Fruit fly (Drosophila melanogaster): ENCODE results near the gene qin.

qin gene

DNA sequence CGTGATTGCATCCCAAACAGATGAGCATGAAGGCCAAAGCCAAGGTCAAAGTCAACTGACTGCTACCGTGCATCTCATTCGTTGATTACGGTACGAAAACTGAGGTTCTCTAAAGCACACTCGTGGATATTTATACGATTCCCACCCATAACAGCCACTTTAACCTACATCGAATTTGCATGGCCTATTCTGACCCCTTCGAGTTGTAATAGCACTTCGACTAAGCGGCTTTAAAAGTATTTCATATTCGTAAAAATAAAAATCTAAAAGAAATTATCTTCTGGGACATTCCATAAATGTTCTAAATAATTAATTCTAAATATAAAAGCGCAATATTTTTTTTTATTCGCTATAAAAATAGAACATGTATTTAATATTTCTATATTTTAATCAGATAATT is 26.6 kb downstream of the qin start, which contains the start of gene CG7695:
Gene CG7695, minus strand, starts transcription at position 101 of the 400 bp plus-strand sequence.
- TF ChIP-seq pad (GFP tag; optimal IDR thresholded peaks at IDR 0.05) (no peak), kay (GFP tag; ENCODE audit: borderline replicate concordance) (no peak), CG33017 (tag; optimal IDR thresholded peaks at IDR 0.05) (no peak), Hr96 (GFP tag; optimal IDR thresholded peaks at IDR 0.05) (no peak), Mnt (GFP tag; optimal IDR thresholded peaks at IDR 0.05) (no peak), Crg-1 (GFP tag; optimal IDR thresholded peaks at IDR 0.05) (no peak), CG5204 (GFP tag; optimal IDR thresholded peaks at IDR 0.05) (no peak), cnc (optimal IDR thresholded peaks at IDR 0.05) (no peak), tj (GFP tag; optimal IDR thresholded peaks at IDR 0.05) (no peak), ovo (GFP tag; optimal IDR thresholded peaks at IDR 0.05) (no peak), Clk (GFP tag; optimal IDR thresholded peaks at IDR 0.05) (no peak), CG7101 (tag; optimal IDR thresholded peaks at IDR 0.05) (no peak), CG7045 (GFP tag; optimal IDR thresholded peaks at IDR 0.05) (no peak), bab1 (GFP tag; optimal IDR thresholded peaks at IDR 0.05) (no peak), CG14711 (tag; optimal IDR thresholded peaks at IDR 0.05) (no peak), CG12768 (GFP tag; optimal IDR thresholded peaks at IDR 0.05) (no peak), CG1620 (GFP tag; optimal IDR thresholded peaks at IDR 0.05) (no peak)

dm6 chr3R:18619451-18619942 is 28.7 kb downstream of the qin start:
- TF ChIP-seq CG14711 (tag; optimal IDR thresholded peaks at IDR 0.05): no peak
- TF ChIP-seq CG1620 (GFP tag; optimal IDR thresholded peaks at IDR 0.05): no peak
- TF ChIP-seq CG7101 (tag; optimal IDR thresholded peaks at IDR 0.05): no peak
- TF ChIP-seq CG7045 (GFP tag; optimal IDR thresholded peaks at IDR 0.05): no peak
- TF ChIP-seq Hr96 (GFP tag; optimal IDR thresholded peaks at IDR 0.05): no peak
- no peak for TF ChIP-seq bab1 (GFP tag; optimal IDR thresholded peaks at IDR 0.05)
- no peak for TF ChIP-seq pad (GFP tag; optimal IDR thresholded peaks at IDR 0.05)
- no peak for TF ChIP-seq CG11617 (GFP tag; optimal IDR thresholded peaks at IDR 0.05)
- TF ChIP-seq Mnt (GFP tag; optimal IDR thresholded peaks at IDR 0.05): no peak
- TF ChIP-seq CG5204 (GFP tag; optimal IDR thresholded peaks at IDR 0.05): no peak
- no peak for TF ChIP-seq cnc (optimal IDR thresholded peaks at IDR 0.05)

DNA sequence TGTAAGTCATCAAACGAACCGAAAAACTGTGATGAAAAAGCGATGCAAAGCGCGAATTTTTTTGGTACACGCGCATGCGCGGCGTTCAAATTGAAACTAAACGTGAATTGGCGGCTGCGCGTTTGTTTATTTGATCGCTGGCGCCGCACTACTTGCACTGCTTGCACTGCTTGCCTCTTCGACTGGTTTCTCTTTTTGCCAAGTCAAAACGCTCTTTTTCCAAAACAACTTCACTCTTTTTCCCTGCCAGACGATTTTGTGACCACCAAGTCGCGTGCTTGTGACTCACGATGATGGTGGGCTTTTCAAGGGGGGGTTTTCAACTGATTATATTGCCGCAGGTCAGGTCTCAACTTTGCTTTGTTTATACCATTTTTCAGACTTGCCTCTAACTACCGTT is 30.4 kb downstream of the qin start, which contains the start of gene CG14304:
Gene CG14304, minus strand, starts transcription at position 98 of the 400 bp plus-strand sequence.
- TF ChIP-seq pad (GFP tag; optimal IDR thresholded peaks at IDR 0.05) (no peak), CG11617 (GFP tag; optimal IDR thresholded peaks at IDR 0.05) (no peak), CG7045 (GFP tag; optimal IDR thresholded peaks at IDR 0.05) (no peak), CG14711 (tag; optimal IDR thresholded peaks at IDR 0.05) (no peak), CG12768 (GFP tag; optimal IDR thresholded peaks at IDR 0.05) (no peak), cic (GFP tag; optimal IDR thresholded peaks at IDR 0.05) (no peak), CG5204 (GFP tag; optimal IDR thresholded peaks at IDR 0.05) (no peak), CG7101 (tag; optimal IDR thresholded peaks at IDR 0.05) (no peak), Hr96 (GFP tag; optimal IDR thresholded peaks at IDR 0.05) (no peak), cnc (optimal IDR thresholded peaks at IDR 0.05) (no peak), Clk (GFP tag; optimal IDR thresholded peaks at IDR 0.05) (no peak), ovo (GFP tag; optimal IDR thresholded peaks at IDR 0.05) (no peak), bab1 (GFP tag; optimal IDR thresholded peaks at IDR 0.05) (no peak)

dm6 chr3R:18624541-18624940 is 33.7 kb downstream of the qin start:
- TF ChIP-seq CG7101 (tag; optimal IDR thresholded peaks at IDR 0.05) (no peak), kay (GFP tag; ENCODE audit: borderline replicate concordance) (no peak), cic (GFP tag; optimal IDR thresholded peaks at IDR 0.05) (no peak), toe (GFP tag; optimal IDR thresholded peaks at IDR 0.05) (no peak), bab1 (GFP tag; optimal IDR thresholded peaks at IDR 0.05) (no peak), CG33017 (tag; optimal IDR thresholded peaks at IDR 0.05) (no peak), Mnt (GFP tag; optimal IDR thresholded peaks at IDR 0.05) (no peak), Clk (GFP tag; optimal IDR thresholded peaks at IDR 0.05) (no peak), CG1620 (GFP tag; optimal IDR thresholded peaks at IDR 0.05) (no peak), Hr96 (GFP tag; optimal IDR thresholded peaks at IDR 0.05) (no peak), CG11617 (GFP tag; optimal IDR thresholded peaks at IDR 0.05) (no peak), ovo (GFP tag; optimal IDR thresholded peaks at IDR 0.05) (no peak)

- TF ChIP-seq toe (GFP tag; optimal IDR thresholded peaks at IDR 0.05) (no peak), tj (GFP tag; optimal IDR thresholded peaks at IDR 0.05) (peak; percentile 71), CG1620 (GFP tag; optimal IDR thresholded peaks at IDR 0.05) (no peak)
These were observed 37.5 kb downstream of the qin start for dm6 chr3R:18628311-18628811.

DNA sequence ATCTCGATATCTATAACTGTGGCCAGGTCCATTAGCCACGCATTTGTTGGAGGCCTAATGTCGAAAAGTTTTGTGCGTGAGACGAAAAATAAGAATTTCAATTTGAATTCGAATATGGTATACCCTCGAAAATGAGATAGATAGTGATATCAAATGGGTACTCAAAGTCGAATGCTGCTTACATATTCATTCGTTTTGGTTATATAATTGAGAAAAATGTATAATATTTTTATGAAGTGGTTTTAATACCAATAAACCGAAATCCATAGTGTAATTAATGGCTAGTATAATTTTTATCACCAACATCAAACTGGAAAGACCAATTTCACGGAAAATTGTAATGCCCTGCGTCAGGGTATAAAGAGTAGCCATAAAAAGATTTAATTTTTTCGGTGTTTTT is 42.3 kb downstream of the qin start:
- no peak for TF ChIP-seq CG33017 (tag; optimal IDR thresholded peaks at IDR 0.05)
- no peak for TF ChIP-seq tj (GFP tag; optimal IDR thresholded peaks at IDR 0.05)
- no peak for TF ChIP-seq CG14711 (tag; optimal IDR thresholded peaks at IDR 0.05)
- no peak for TF ChIP-seq CG11617 (GFP tag; optimal IDR thresholded peaks at IDR 0.05)
- no peak for TF ChIP-seq Mnt (GFP tag; optimal IDR thresholded peaks at IDR 0.05)
- TF ChIP-seq kay (GFP tag; ENCODE audit: borderline replicate concordance): peak; percentile 42

DNA sequence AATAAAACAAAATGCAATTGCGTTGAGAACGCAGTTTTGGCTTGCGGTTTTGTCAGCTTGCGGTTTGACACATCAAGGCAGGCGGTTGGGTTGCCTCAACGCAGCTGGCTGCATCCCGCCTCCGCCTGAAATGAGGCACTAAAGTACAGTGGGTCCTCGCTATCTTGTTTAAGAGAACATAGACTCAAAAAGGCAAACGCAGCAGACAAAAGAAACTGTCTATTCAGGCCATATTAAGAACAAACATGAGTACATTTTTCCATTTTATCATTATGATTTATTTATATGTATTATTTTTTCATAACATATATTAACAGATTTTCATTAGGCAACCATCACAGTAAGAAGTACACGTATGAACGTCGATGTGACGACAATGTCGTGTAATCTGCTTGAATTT is 48.8 kb downstream of the qin start:
- TF ChIP-seq tj (GFP tag; optimal IDR thresholded peaks at IDR 0.05) (peak; percentile 24), CG1620 (GFP tag; optimal IDR thresholded peaks at IDR 0.05) (no peak)
